Fruit fly (Drosophila melanogaster) whole organism, embryonic: ENCODE measurements around the gene CG33095.

Experiments used
- Aef1 ChIP-seq: fragments of 200-800 bp; sonication (Bioruptor generic); IDR thresholded peaks from 3 replicates; pipeline ENCODE4 v1.3.6; 2022; ENCODE audit warnings: missing biosample characterization, missing genetic modification characterization
- Blimp-1 ChIP-seq: fragments of 200-800 bp; sonication (Bioruptor generic); optimal IDR thresholded peaks from 3 replicates; lab custom pipeline; 2018; ENCODE audit warnings: missing biosample characterization, missing genetic modification characterization, mild to moderate bottlenecking, moderate library complexity, missing genetic modification reagents
- CG10147 ChIP-seq: fragments of 200-800 bp; sonication (Bioruptor generic); optimal IDR thresholded peaks from 2 replicates; lab custom pipeline; 2019; ENCODE audit warnings: missing biosample characterization, mild to moderate bottlenecking, missing genetic modification characterization, moderate library complexity
- CG10209 ChIP-seq: fragments of 200-800 bp; sonication (Bioruptor generic); optimal IDR thresholded peaks from 3 replicates; lab custom pipeline; 2017; ENCODE audit warnings: missing biosample characterization, mild to moderate bottlenecking, missing genetic modification characterization, missing genetic modification reagents
- CG10979 ChIP-seq: fragments of 200-800 bp; sonication (Bioruptor generic); optimal IDR thresholded peaks from 2 replicates; lab custom pipeline; 2018; ENCODE audit warnings: missing biosample characterization, mild to moderate bottlenecking, missing genetic modification characterization, moderate library complexity
- CG11723 ChIP-seq: fragments of 200-800 bp; sonication (Bioruptor generic); optimal IDR thresholded peaks from 2 replicates; lab custom pipeline; 2017; ENCODE audit warnings: missing biosample characterization, mild to moderate bottlenecking, missing genetic modification characterization
- CG12219 ChIP-seq: fragments of 200-800 bp; sonication (Bioruptor generic); optimal IDR thresholded peaks from 3 replicates; lab custom pipeline; 2018; ENCODE audit warnings: missing biosample characterization, mild to moderate bottlenecking, missing genetic modification characterization
- CG12744 ChIP-seq: fragments of 200-800 bp; sonication (Bioruptor generic); optimal IDR thresholded peaks from 2 replicates; lab custom pipeline; 2016; ENCODE audit warnings: missing biosample characterization, missing genetic modification characterization
- CG13775 ChIP-seq: fragments of 200-800 bp; sonication (Bioruptor generic); optimal IDR thresholded peaks from 3 replicates; lab custom pipeline; 2017; ENCODE audit warnings: missing biosample characterization, mild to moderate bottlenecking, missing genetic modification characterization
- CG14014 ChIP-seq: fragments of 200-800 bp; sonication (Bioruptor generic); IDR thresholded peaks from 2 replicates; pipeline ENCODE4 v1.3.6; 2022; ENCODE audit warnings: missing biosample characterization, missing genetic modification characterization
- CG2712 ChIP-seq: fragments of 200-800 bp; optimal IDR thresholded peaks from 3 replicates; lab custom pipeline; 2019; ENCODE audit warnings: missing biosample characterization, mild to moderate bottlenecking, missing genetic modification characterization, moderate library complexity
- CG3726 ChIP-seq: fragments of 200-800 bp; sonication (Bioruptor generic); IDR thresholded peaks from 3 replicates; pipeline ENCODE4, ENCODE4 v1.3.6; 2022; ENCODE audit warnings: missing biosample characterization, missing genetic modification characterization
- CG7357 ChIP-seq: fragments of 200-800 bp; sonication (Bioruptor generic); IDR thresholded peaks from 3 replicates; pipeline ENCODE4 v1.3.6; 2022; ENCODE audit warnings: missing biosample characterization, missing genetic modification characterization
- CG9609 ChIP-seq: fragments of 200-800 bp; sonication (Bioruptor generic); optimal IDR thresholded peaks from 3 replicates; lab custom pipeline; 2016; ENCODE audit warnings: missing biosample characterization, missing genetic modification characterization
- Dbx ChIP-seq: fragments of 200-800 bp; sonication (Bioruptor generic); IDR thresholded peaks from 3 replicates; pipeline ENCODE4 v1.3.6; 2022; ENCODE audit warnings: missing biosample characterization, missing genetic modification characterization
- Fer1 ChIP-seq: fragments of 200-800 bp; sonication (Bioruptor generic); optimal IDR thresholded peaks from 2 replicates; lab custom pipeline; 2017; ENCODE audit warnings: missing biosample characterization, mild to moderate bottlenecking, missing genetic modification characterization
- HLHmδ ChIP-seq: fragments of 200-800 bp; sonication (Bioruptor generic); optimal IDR thresholded peaks from 2 replicates; lab custom pipeline; 2018; ENCODE audit warnings: missing biosample characterization, mild to moderate bottlenecking, missing genetic modification characterization, moderate library complexity
- Hr51 ChIP-seq, 2 experiments: fragments of 200-800 bp; sonication (Bioruptor generic); optimal IDR thresholded peaks; 2 replicates in 1 of 2; 3 replicates in 1 of 2; lab custom pipeline; 2016 to 2018; ENCODE audit warnings: missing biosample characterization in 2 of 2, missing genetic modification characterization in 2 of 2, mild to moderate bottlenecking in 1 of 2, moderate library complexity in 1 of 2
- Med ChIP-seq: fragments of 200-800 bp; sonication (Bioruptor generic); peaks from one replicate; lab custom pipeline; 2016; ENCODE audit warnings: missing biosample characterization, missing genetic modification characterization, mild to moderate bottlenecking, inconsistent platforms, moderate library complexity
- Nf-YC ChIP-seq: fragments of 200-800 bp; optimal IDR thresholded peaks from 3 replicates; lab custom pipeline; 2019; ENCODE audit warnings: missing biosample characterization, mild to moderate bottlenecking, missing genetic modification characterization, moderate library complexity
- NfI ChIP-seq: fragments of 200-800 bp; sonication (Bioruptor generic); optimal IDR thresholded peaks from 3 replicates; lab custom pipeline; 2018; ENCODE audit warnings: missing biosample characterization, mild to moderate bottlenecking, missing genetic modification characterization, moderate library complexity
- Rfx ChIP-seq: fragments of 200-800 bp; sonication (Bioruptor generic); IDR thresholded peaks from 2 replicates; pipeline ENCODE4 v1.3.6; 2022; ENCODE audit warnings: missing biosample characterization, missing genetic modification characterization
- Spps ChIP-seq: fragments of 200-800 bp; sonication (Bioruptor generic); optimal IDR thresholded peaks from 2 replicates; lab custom pipeline; 2018; ENCODE audit warnings: missing biosample characterization, mild to moderate bottlenecking, missing genetic modification characterization
- Trl ChIP-seq, 3 experiments: fragments of >200 bp in 2 of 3; fragments of 200-800 bp in 1 of 3; sonication (Bioruptor generic) in 1 of 3; optimal IDR thresholded peaks; 2 replicates in 1 of 3; 3 replicates in 2 of 3; lab custom pipeline; 2016 to 2017; ENCODE audit warnings: missing biosample characterization in 1 of 3, missing genetic modification characterization in 1 of 3
- ara ChIP-seq: fragments of 200-800 bp; sonication (Bioruptor generic); IDR thresholded peaks from 2 replicates; pipeline ENCODE4 v1.3.6; 2022; ENCODE audit warnings: missing biosample characterization, missing genetic modification characterization
- ato ChIP-seq: fragments of 200-800 bp; sonication (Bioruptor generic); IDR thresholded peaks from 2 replicates; pipeline ENCODE4 v1.3.6; 2022; ENCODE audit warnings: missing biosample characterization, missing genetic modification characterization; ENCODE audit not compliant: partially characterized antibody
- bbx ChIP-seq: fragments of 200-800 bp; sonication (Bioruptor generic); IDR thresholded peaks from 2 replicates; pipeline ENCODE4 v1.3.6; 2022; ENCODE audit warnings: missing biosample characterization, missing genetic modification characterization; ENCODE audit not compliant: partially characterized antibody
- disco-r ChIP-seq: fragments of 200-800 bp; sonication (Bioruptor generic); optimal IDR thresholded peaks from 2 replicates; lab custom pipeline; 2016; ENCODE audit warnings: missing biosample characterization, missing genetic modification characterization
- dmrt99B ChIP-seq: fragments of 200-800 bp; sonication (Bioruptor generic); optimal IDR thresholded peaks from 2 replicates; lab custom pipeline; 2018; ENCODE audit warnings: missing biosample characterization, mild to moderate bottlenecking, missing genetic modification characterization, moderate library complexity
- ewg ChIP-seq: fragments of 200-800 bp; sonication (Bioruptor generic); optimal IDR thresholded peaks from 3 replicates; lab custom pipeline; 2017; ENCODE audit warnings: mild to moderate bottlenecking, missing biosample characterization, missing genetic modification reagents, missing genetic modification characterization
- gcm2 ChIP-seq: fragments of 200-800 bp; sonication (Bioruptor generic); optimal IDR thresholded peaks from 2 replicates; lab custom pipeline; 2016; ENCODE audit warnings: missing biosample characterization, missing genetic modification characterization
- gfzf ChIP-seq: fragments of 200-800 bp; sonication (Bioruptor generic); optimal IDR thresholded peaks from 2 replicates; lab custom pipeline; 2016; ENCODE audit warnings: missing biosample characterization, mild to moderate bottlenecking, missing genetic modification characterization, moderate library complexity
- grau ChIP-seq: fragments of 200-800 bp; optimal IDR thresholded peaks from 3 replicates; lab custom pipeline; 2019; ENCODE audit warnings: missing biosample characterization, mild to moderate bottlenecking, missing genetic modification characterization, moderate library complexity
- gsb ChIP-seq: fragments of 200-800 bp; sonication (Bioruptor generic); IDR thresholded peaks from 2 replicates; pipeline ENCODE4 v1.3.6; 2022; ENCODE audit warnings: missing biosample characterization, missing genetic modification characterization
- her ChIP-seq: fragments of 200-800 bp; sonication (Bioruptor generic); optimal IDR thresholded peaks from 2 replicates; lab custom pipeline; 2016; ENCODE audit warnings: missing biosample characterization, missing genetic modification characterization
- knrl ChIP-seq: fragments of 200-800 bp; sonication (Bioruptor generic); IDR thresholded peaks from 3 replicates; pipeline ENCODE4 v1.3.6; 2022; ENCODE audit warnings: missing biosample characterization, missing genetic modification characterization; ENCODE audit not compliant: partially characterized antibody
- oc ChIP-seq: fragments of 200-800 bp; sonication (Bioruptor generic); optimal IDR thresholded peaks from 2 replicates; lab custom pipeline; 2018; ENCODE audit warnings: missing biosample characterization, mild to moderate bottlenecking, missing genetic modification characterization, moderate library complexity
- pho ChIP-seq: fragments of 200-800 bp; sonication (Bioruptor generic); optimal IDR thresholded peaks from 2 replicates; lab custom pipeline; 2016; ENCODE audit warnings: missing biosample characterization, missing genetic modification characterization
- pita ChIP-seq: fragments of 200-800 bp; sonication (Bioruptor generic); optimal IDR thresholded peaks from 2 replicates; lab custom pipeline; 2017; ENCODE audit warnings: missing biosample characterization, mild to moderate bottlenecking, missing genetic modification characterization
- ranshi ChIP-seq: fragments of 200-800 bp; sonication (Bioruptor generic); IDR thresholded peaks from 2 replicates; pipeline ENCODE4 v1.3.6; 2022; ENCODE audit warnings: missing biosample characterization, missing genetic modification characterization
- scrt ChIP-seq: fragments of 200-800 bp; sonication (Bioruptor generic); optimal IDR thresholded peaks from 2 replicates; lab custom pipeline; 2018; ENCODE audit warnings: missing biosample characterization, mild to moderate bottlenecking, missing genetic modification characterization, moderate library complexity
- shn ChIP-seq: fragments of 200-800 bp; sonication (Bioruptor generic); optimal IDR thresholded peaks from 3 replicates; lab custom pipeline; 2016; ENCODE audit warnings: missing biosample characterization, missing genetic modification characterization
- sisA ChIP-seq: fragments of 200-800 bp; sonication (Bioruptor generic); IDR thresholded peaks from 2 replicates; pipeline ENCODE4 v1.3.6; 2022; ENCODE audit warnings: missing biosample characterization, missing genetic modification characterization
- slbo ChIP-seq: fragments of 200-800 bp; sonication (Bioruptor generic); IDR thresholded peaks from 2 replicates; pipeline ENCODE4 v1.3.6; 2022; ENCODE audit warnings: missing biosample characterization, missing genetic modification characterization
- sqz ChIP-seq: fragments of 200-800 bp; sonication (Bioruptor generic); optimal IDR thresholded peaks from 3 replicates; lab custom pipeline; 2018; ENCODE audit warnings: missing biosample characterization, mild to moderate bottlenecking, missing genetic modification characterization
- tin ChIP-seq: fragments of 200-800 bp; sonication (Bioruptor generic); optimal IDR thresholded peaks from 3 replicates; lab custom pipeline; 2016; ENCODE audit warnings: missing biosample characterization, missing genetic modification characterization
- twi ChIP-seq: fragments of 200-800 bp; optimal IDR thresholded peaks from 2 replicates; lab custom pipeline; 2019; ENCODE audit warnings: missing biosample characterization, mild to moderate bottlenecking, missing genetic modification characterization, moderate library complexity
- tx ChIP-seq: fragments of 200-800 bp; sonication (Bioruptor generic); optimal IDR thresholded peaks from 2 replicates; lab custom pipeline; 2016; ENCODE audit warnings: missing biosample characterization, missing genetic modification characterization
- wek ChIP-seq: fragments of 200-800 bp; sonication (Bioruptor generic); optimal IDR thresholded peaks from 3 replicates; lab custom pipeline; 2018; ENCODE audit warnings: missing biosample characterization, mild to moderate bottlenecking, missing genetic modification characterization, moderate library complexity
- wor ChIP-seq: fragments of 200-800 bp; sonication (Bioruptor generic); IDR thresholded peaks from 2 replicates; pipeline ENCODE4 v1.3.6; 2022; ENCODE audit warnings: missing biosample characterization, missing genetic modification characterization

The CG33095 gene

DNA sequence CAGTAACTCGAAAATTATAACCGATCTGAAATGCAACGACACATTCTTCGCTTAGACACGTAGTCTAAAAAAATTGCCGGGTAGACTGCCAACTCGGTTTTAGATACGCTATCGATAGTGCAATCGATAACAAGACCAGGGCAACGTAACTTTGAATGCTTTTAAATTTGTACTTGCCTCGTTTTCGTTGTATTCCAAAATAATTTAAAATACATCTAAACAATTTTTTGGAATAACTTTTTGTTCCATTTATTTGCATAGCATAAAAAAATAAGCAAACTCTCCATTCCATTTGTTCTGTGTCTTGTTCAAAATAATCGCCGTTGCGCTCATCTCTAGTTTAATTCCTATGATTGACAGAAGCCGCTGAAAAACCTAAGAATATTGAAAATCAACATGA is 27.9 kb upstream of the CG33095 start, which contains the start of the genes Stt3B and CG11839 (continued):
- TF ChIP-seq disco-r (GFP tag; lab: Kevin White, UChicago) (peak; percentile 17), wor (GFP tag; lab: Robert Waterston, UW) (no peak), slbo (GFP tag; lab: Robert Waterston, UW) (no peak; the same call in 1 of the 2 replicates), Hr51 (GFP tag; optimal IDR thresholded peaks at IDR 0.05; lab: Kevin White, UChicago) (peak in 1 of 2 experiments; percentile 81), CG9609 (GFP tag; lab: Kevin White, UChicago) (peak; percentile 74), her (GFP tag; lab: Kevin White, UChicago) (peak; percentile 62), ara (GFP tag; lab: Robert Waterston, UW) (no peak; the same call in 1 of the 2 replicates), ranshi (GFP tag; lab: Robert Waterston, UW) (no peak), scrt (GFP tag; lab: Kevin White, UChicago) (no peak), tin (GFP tag; lab: Kevin White, UChicago) (peak; percentile 78), gfzf (GFP tag; lab: Kevin White, UChicago) (peak; percentile 46), gsb (GFP tag; lab: Robert Waterston, UW) (no peak), HLHmδ (GFP tag; lab: Kevin White, UChicago) (no peak), gcm2 (GFP tag; lab: Kevin White, UChicago) (peak; percentile 45), Trl (optimal IDR thresholded peaks at IDR 0.05; lab: Kevin White, UChicago) (no peak), Trl (GFP tag; optimal IDR thresholded peaks at IDR 0.05; lab: Kevin White, UChicago) (peak; percentile 84), tx (GFP tag; lab: Kevin White, UChicago) (peak; percentile 78), ato (GFP tag; lab: Robert Waterston, UW) (peak; percentile 69), grau (tag; lab: Kevin White, UChicago) (peak; percentile 73), Fer1 (GFP tag; lab: Kevin White, UChicago) (peak; percentile 76), CG2712 (tag; lab: Kevin White, UChicago) (peak; percentile 85), sqz (GFP tag; lab: Kevin White, UChicago) (no peak), CG3726 (no peak), CG10979 (tag; lab: Kevin White, UChicago) (peak; percentile 68), Spps (tag; lab: Kevin White, UChicago) (peak; percentile 45), pho (GFP tag; lab: Kevin White, UChicago) (peak; percentile 85), Dbx (GFP tag; lab: Robert Waterston, UW) (peak; percentile 80), CG12744 (GFP tag; lab: Kevin White, UChicago) (peak; percentile 72), CG14014 (peak; percentile 65), Med (GFP tag; lab: Kevin White, UChicago) (peak; percentile 96), CG7357 (GFP tag; lab: Robert Waterston, UW) (no peak), CG10147 (no peak), CG13775 (GFP tag; lab: Kevin White, UChicago) (peak; percentile 74), CG10209 (GFP tag; lab: Kevin White, UChicago) (no peak), twi (tag; lab: Kevin White, UChicago) (peak; percentile 57), oc (no peak), Blimp-1 (GFP tag; lab: Kevin White, UChicago) (no peak), shn (GFP tag; lab: Kevin White, UChicago) (peak; percentile 81), Rfx (peak; percentile 82; the same call in 1 of the 2 replicates), wek (GFP tag; lab: Kevin White, UChicago) (no peak), ewg (GFP tag; lab: Kevin White, UChicago) (no peak), NfI (GFP tag; lab: Kevin White, UChicago) (no peak), bbx (peak; percentile 84), sisA (no peak), dmrt99B (tag; lab: Kevin White, UChicago) (no peak), pita (GFP tag; lab: Kevin White, UChicago) (no peak), CG12219 (GFP tag; lab: Kevin White, UChicago) (no peak), knrl (peak; percentile 96), Aef1 (GFP tag; lab: Robert Waterston, UW) (no peak; the same call in 1 of the 3 replicates), Nf-YC (no peak), CG11723 (no peak)
